Worm (Caenorhabditis elegans): Measurements from ENCODE around the gene his-64.

DNA sequence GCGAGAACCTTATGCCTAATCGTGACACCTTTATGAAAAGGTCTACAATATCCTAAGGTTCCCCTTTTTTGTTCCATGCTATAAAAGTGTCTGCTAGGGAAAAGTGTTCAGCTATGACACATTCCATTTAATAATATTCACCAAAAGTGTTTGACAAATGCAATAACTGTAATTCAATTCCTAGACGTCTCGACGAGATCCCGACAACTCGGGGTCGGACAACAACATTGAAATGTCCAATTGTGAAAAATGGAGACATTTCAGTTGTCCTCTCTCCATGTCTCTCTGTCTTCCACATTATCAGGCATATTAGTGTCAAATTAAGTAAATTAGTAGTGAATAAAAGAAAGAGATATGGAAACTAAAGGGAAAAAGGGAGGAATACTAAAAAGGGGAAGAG, 24.5 kb downstream of the his-64 start:
- TF ChIP-seq C34F6.9 (tag; optimal IDR thresholded peaks at IDR 0.05) (no peak), snpc-4 (tag; optimal IDR thresholded peaks at IDR 0.05) (no peak), nhr-25 (tag; optimal IDR thresholded peaks at IDR 0.05) (no peak), R02D3.7 (tag; optimal IDR thresholded peaks at IDR 0.05) (no peak), ceh-16 (tag; optimal IDR thresholded peaks at IDR 0.05) (no peak), nhr-237 (tag; optimal IDR thresholded peaks at IDR 0.05) (no peak)
